Worm (Caenorhabditis elegans): ENCODE measurements around the gene F31F6.3.

ce11 chrX:14851904-14852303 is 20.8 kb downstream of the F31F6.3 start:
- no peak for TF ChIP-seq lin-15B (tag; optimal IDR thresholded peaks at IDR 0.05)
- TF ChIP-seq hmg-11 (tag; optimal IDR thresholded peaks at IDR 0.05): no peak
- TF ChIP-seq tbx-2 (tag; optimal IDR thresholded peaks at IDR 0.05): no peak
- TF ChIP-seq ama-1 (optimal IDR thresholded peaks at IDR 0.05): no peak
- no peak for TF ChIP-seq nhr-11 (tag; optimal IDR thresholded peaks at IDR 0.05)
- TF ChIP-seq elt-1 (tag; optimal IDR thresholded peaks at IDR 0.05): no peak
- TF ChIP-seq mml-1 (tag; optimal IDR thresholded peaks at IDR 0.05): no peak
- no peak for TF ChIP-seq ceh-82 (tag; optimal IDR thresholded peaks at IDR 0.05)

All from whole organism, L3 larva.